Fruit fly (Drosophila melanogaster): ENCODE results near the gene Myo95E.

Myo95E gene

dm6 chr3R:24203426-24203825 is 42.1 kb upstream of the Myo95E start:
- TF ChIP-seq CG32121 (GFP tag; IDR thresholded peaks at IDR 0.05), result peak; percentile 84
- TF ChIP-seq Snoo (tag; optimal IDR thresholded peaks at IDR 0.05), result peak; percentile 80
- peak; percentile 61 for TF ChIP-seq CG34367 (tag; optimal IDR thresholded peaks at IDR 0.05)
- TF ChIP-seq Ets98B (GFP tag; IDR thresholded peaks at IDR 0.05), result peak; percentile 76
- TF ChIP-seq CG12605 (GFP tag; IDR thresholded peaks at IDR 0.05), result peak; percentile 44
- peak; percentile 13; the same call in 1 of the 2 replicates for TF ChIP-seq CG10348 (GFP tag; IDR thresholded peaks at IDR 0.05)
- 0 out of 2 replicates have a peak, but pooled peaks have one; percentile 18 for TF ChIP-seq rn (GFP tag; IDR thresholded peaks at IDR 0.05)
- TF ChIP-seq CG8301 (tag; optimal IDR thresholded peaks at IDR 0.05), result peak; percentile 84
- peak; percentile 46 for TF ChIP-seq EcR (GFP tag; optimal IDR thresholded peaks at IDR 0.05)
- peak; percentile 73 for TF ChIP-seq CG17806 (tag; optimal IDR thresholded peaks at IDR 0.05)
- peak; percentile 81 for TF ChIP-seq CG8159 (tag; optimal IDR thresholded peaks at IDR 0.05)
- TF ChIP-seq gl (tag; optimal IDR thresholded peaks at IDR 0.05), result peak; percentile 37
- peak; percentile 83 for TF ChIP-seq CG4496 (GFP tag; IDR thresholded peaks at IDR 0.05)
- TF ChIP-seq Pif1A (GFP tag; optimal IDR thresholded peaks at IDR 0.05), result peak; percentile 83
- peak; percentile 10 for TF ChIP-seq CG13204 (GFP tag; optimal IDR thresholded peaks at IDR 0.05)
- TF ChIP-seq D1 (tag; optimal IDR thresholded peaks at IDR 0.05), result no peak
- peak; percentile 87 for TF ChIP-seq CG14655 (GFP tag; optimal IDR thresholded peaks at IDR 0.05)
- peak; percentile 84 for TF ChIP-seq Pif1B (GFP tag; optimal IDR thresholded peaks at IDR 0.05)
- TF ChIP-seq CG15710 (tag; optimal IDR thresholded peaks at IDR 0.05), result peak; percentile 82
- peak; percentile 78 for TF ChIP-seq CG9948 (tag; optimal IDR thresholded peaks at IDR 0.05)
- TF ChIP-seq fd96Ca (GFP tag; IDR thresholded peaks at IDR 0.05), result peak; percentile 88

dm6 chr3R:24202723-24203122 is 41.4 kb upstream of the Myo95E start:
- TF ChIP-seq CG15710 (tag; optimal IDR thresholded peaks at IDR 0.05), result no peak

- TF ChIP-seq gl (tag; optimal IDR thresholded peaks at IDR 0.05) (peak; percentile 90), CG8301 (tag; optimal IDR thresholded peaks at IDR 0.05) (peak; percentile 95), fd96Ca (GFP tag; IDR thresholded peaks at IDR 0.05) (peak; percentile 54; the same call in 2 of the 3 replicates), CG8159 (tag; optimal IDR thresholded peaks at IDR 0.05) (peak; percentile 97), CG15710 (tag; optimal IDR thresholded peaks at IDR 0.05) (peak; percentile 96), EcR (GFP tag; optimal IDR thresholded peaks at IDR 0.05) (no peak), CG10348 (GFP tag; IDR thresholded peaks at IDR 0.05) (peak; percentile 90), D1 (tag; optimal IDR thresholded peaks at IDR 0.05) (no peak), Snoo (tag; optimal IDR thresholded peaks at IDR 0.05) (peak; percentile 94), CG14655 (GFP tag; optimal IDR thresholded peaks at IDR 0.05) (no peak), CG4496 (GFP tag; IDR thresholded peaks at IDR 0.05) (peak; percentile 97), Pif1A (GFP tag; optimal IDR thresholded peaks at IDR 0.05) (no peak), CG32121 (GFP tag; IDR thresholded peaks at IDR 0.05) (peak; percentile 94), CG12605 (GFP tag; IDR thresholded peaks at IDR 0.05) (peak; percentile 90), CG17806 (tag; optimal IDR thresholded peaks at IDR 0.05) (peak; percentile 96), CG13204 (GFP tag; optimal IDR thresholded peaks at IDR 0.05) (no peak), CG9948 (tag; optimal IDR thresholded peaks at IDR 0.05) (peak; percentile 97), rn (GFP tag; IDR thresholded peaks at IDR 0.05) (peak; percentile 83), Pif1B (GFP tag; optimal IDR thresholded peaks at IDR 0.05) (peak; percentile 88), CG34367 (tag; optimal IDR thresholded peaks at IDR 0.05) (peak; percentile 94), Ets98B (GFP tag; IDR thresholded peaks at IDR 0.05) (peak; percentile 93)
Observed at dm6 chr3R:24193373-24193879, 32.1 kb upstream of the Myo95E start, which contains the start of the genes SMC6 and CG6204. SMC6 (minus strand) TSS chr3R:24193423. CG6204 (plus strand) TSS chr3R:24193832.

dm6 chr3R:24188619-24189018 is 27.3 kb upstream of the Myo95E start, which contains the start of gene CG5515:
CG5515 (minus strand) TSS chr3R:24188896.
- peak; percentile 61; the same call in 2 of the 3 replicates for TF ChIP-seq CG4496 (GFP tag; IDR thresholded peaks at IDR 0.05)
- TF ChIP-seq Ets98B (GFP tag; IDR thresholded peaks at IDR 0.05), result peak; percentile 81
- peak; percentile 57 for TF ChIP-seq CG15710 (tag; optimal IDR thresholded peaks at IDR 0.05)
- TF ChIP-seq CG34367 (tag; optimal IDR thresholded peaks at IDR 0.05), result peak; percentile 26
- no peak for TF ChIP-seq CG9948 (tag; optimal IDR thresholded peaks at IDR 0.05)
- no peak for TF ChIP-seq EcR (GFP tag; optimal IDR thresholded peaks at IDR 0.05)
- TF ChIP-seq Pif1B (GFP tag; optimal IDR thresholded peaks at IDR 0.05), result peak; percentile 33
- no peak for TF ChIP-seq CG14655 (GFP tag; optimal IDR thresholded peaks at IDR 0.05)
- peak; percentile 77 for TF ChIP-seq CG32121 (GFP tag; IDR thresholded peaks at IDR 0.05)
- TF ChIP-seq fd96Ca (GFP tag; IDR thresholded peaks at IDR 0.05), result peak; percentile 91
- TF ChIP-seq CG8301 (tag; optimal IDR thresholded peaks at IDR 0.05), result peak; percentile 38
- peak; percentile 18 for TF ChIP-seq CG17806 (tag; optimal IDR thresholded peaks at IDR 0.05)
- no peak for TF ChIP-seq CG8159 (tag; optimal IDR thresholded peaks at IDR 0.05)
- TF ChIP-seq CG13204 (GFP tag; optimal IDR thresholded peaks at IDR 0.05), result no peak

dm6 chr3R:24186188-24186587 is 24.9 kb upstream of the Myo95E start, which contains the start of gene mora:
mora (plus strand) TSS chr3R:24186359.
- TF ChIP-seq fd96Ca (GFP tag; IDR thresholded peaks at IDR 0.05) (no peak), CG34367 (tag; optimal IDR thresholded peaks at IDR 0.05) (no peak), CG15710 (tag; optimal IDR thresholded peaks at IDR 0.05) (no peak), CG13204 (GFP tag; optimal IDR thresholded peaks at IDR 0.05) (no peak), CG9948 (tag; optimal IDR thresholded peaks at IDR 0.05) (no peak), Snoo (tag; optimal IDR thresholded peaks at IDR 0.05) (no peak), CG4496 (GFP tag; IDR thresholded peaks at IDR 0.05) (no peak), D1 (tag; optimal IDR thresholded peaks at IDR 0.05) (no peak)

- TF ChIP-seq CG4496 (GFP tag; IDR thresholded peaks at IDR 0.05) (peak; percentile 11; the same call in 1 of the 3 replicates), Ets98B (GFP tag; IDR thresholded peaks at IDR 0.05) (no peak)
Observed at dm6 chr3R:24172379-24172778, 11.1 kb upstream of the Myo95E start, which contains the start of gene CG13606. CG13606 (plus strand) TSS chr3R:24172628.

Measured in whole organism, pupa.